Fruit fly (Drosophila melanogaster): ENCODE measurements around the gene Grip.

Grip gene

DNA sequence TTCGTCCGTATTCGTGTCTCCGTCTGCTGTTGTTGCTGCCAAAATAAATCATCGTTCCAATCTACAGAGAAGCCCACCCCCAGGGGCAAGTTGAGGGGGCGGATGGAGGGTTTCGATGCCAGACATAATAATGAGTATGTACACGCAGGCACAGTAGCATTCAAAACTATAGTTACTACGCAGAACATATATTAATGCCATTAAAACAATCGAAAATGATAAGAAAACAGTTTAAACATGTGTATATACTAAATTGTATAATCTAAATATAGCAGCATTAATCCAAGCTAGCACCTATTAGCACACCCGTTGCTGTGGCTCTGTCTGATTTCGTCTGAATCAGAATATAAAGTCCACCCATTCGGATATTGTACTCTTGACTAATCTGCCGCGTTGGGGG is 14.8 kb downstream of the Grip start (continued):
- TF ChIP-seq Doc2 (GFP tag; IDR thresholded peaks at IDR 0.05), result no peak
- TF ChIP-seq MBD-R2 (GFP tag; IDR thresholded peaks at IDR 0.05), result peak; percentile 73; the same call in 1 of the 2 replicates
- TF ChIP-seq Elba2 (GFP tag; optimal IDR thresholded peaks at IDR 0.05), result no peak
- TF ChIP-seq CG1024 (GFP tag; IDR thresholded peaks at IDR 0.05), result peak; percentile 30; the same call in 1 of the 2 replicates
- TF ChIP-seq org-1 (GFP tag; optimal IDR thresholded peaks at IDR 0.05), result peak; percentile 69
- no peak for TF ChIP-seq knrl (GFP tag; IDR thresholded peaks at IDR 0.05; ENCODE audit: partially characterized antibody)
- TF ChIP-seq CG16815 (GFP tag; optimal IDR thresholded peaks at IDR 0.05), result peak; percentile 12
- TF ChIP-seq Awh (GFP tag; IDR thresholded peaks at IDR 0.05), result peak; percentile 61; the same call in 1 of the 2 replicates
- peak; percentile 43 for TF ChIP-seq Nf-YB (GFP tag; optimal IDR thresholded peaks at IDR 0.05)
- TF ChIP-seq CG15514 (GFP tag; optimal IDR thresholded peaks at IDR 0.05), result peak; percentile 70
- peak; percentile 65 to 80 for TF ChIP-seq Pdp1 (GFP tag; optimal IDR thresholded peaks at IDR 0.05)
- peak; percentile 58 for TF ChIP-seq CG6813 (GFP tag; optimal IDR thresholded peaks at IDR 0.05)
- no peak for TF ChIP-seq Spps (tag; optimal IDR thresholded peaks at IDR 0.05)
- no peak for TF ChIP-seq CG6791 (GFP tag; IDR thresholded peaks at IDR 0.05; ENCODE audit: partially characterized antibody)
- TF ChIP-seq Dfd (GFP tag; optimal IDR thresholded peaks at IDR 0.05), result no peak
- TF ChIP-seq CG12942 (GFP tag; optimal IDR thresholded peaks at IDR 0.05), result peak; percentile 41
- peak; percentile 82 for TF ChIP-seq CG14441 (GFP tag; IDR thresholded peaks at IDR 0.05)
- TF ChIP-seq CG9215 (GFP tag; IDR thresholded peaks at IDR 0.05), result peak; percentile 74
- TF ChIP-seq ttk (GFP tag; IDR thresholded peaks at IDR 0.05), result peak; percentile 79
- TF ChIP-seq Oaz (GFP tag; IDR thresholded peaks at IDR 0.05), result peak; percentile 46; the same call in 1 of the 2 replicates
- TF ChIP-seq Optix (GFP tag; IDR thresholded peaks at IDR 0.05), result peak; percentile 50; the same call in 1 of the 3 replicates
- peak; percentile 66 for TF ChIP-seq CG12659 (GFP tag; optimal IDR thresholded peaks at IDR 0.05)
- no peak for TF ChIP-seq CkIIα-i1 (GFP tag; IDR thresholded peaks at IDR 0.05)
- TF ChIP-seq NfI (GFP tag; optimal IDR thresholded peaks at IDR 0.05), result peak; percentile 70
- TF ChIP-seq CG5953 (GFP tag; IDR thresholded peaks at IDR 0.05), result peak; percentile 52; the same call in 1 of the 2 replicates
- peak; percentile 59 for TF ChIP-seq abd-A (tag; optimal IDR thresholded peaks at IDR 0.05)
- TF ChIP-seq CG3847 (GFP tag; IDR thresholded peaks at IDR 0.05), result peak; percentile 79
- peak; percentile 25 for TF ChIP-seq pho (GFP tag; optimal IDR thresholded peaks at IDR 0.05)
- no peak for TF ChIP-seq pfk (GFP tag; optimal IDR thresholded peaks at IDR 0.05)
- TF ChIP-seq sob (GFP tag; IDR thresholded peaks at IDR 0.05), result peak; percentile 82
- peak; percentile 58; the same call in 1 of the 2 replicates for TF ChIP-seq Poxn (GFP tag; IDR thresholded peaks at IDR 0.05)
- TF ChIP-seq CG31388 (GFP tag; optimal IDR thresholded peaks at IDR 0.05), result no peak
- TF ChIP-seq tna (GFP tag; IDR thresholded peaks at IDR 0.05; ENCODE audit: partially characterized antibody), result no peak
- no peak for TF ChIP-seq CG6175 (GFP tag; IDR thresholded peaks at IDR 0.05)
- no peak for TF ChIP-seq CG10462 (GFP tag; optimal IDR thresholded peaks at IDR 0.05)
- TF ChIP-seq corto (GFP tag; optimal IDR thresholded peaks at IDR 0.05), result peak; percentile 66
- TF ChIP-seq CG33557 (GFP tag; optimal IDR thresholded peaks at IDR 0.05), result no peak
- peak; percentile 73 for TF ChIP-seq sisA (GFP tag; IDR thresholded peaks at IDR 0.05)
- no peak for TF ChIP-seq CG13123 (GFP tag; optimal IDR thresholded peaks at IDR 0.05)
- peak; percentile 83 for TF ChIP-seq CG14014 (GFP tag; IDR thresholded peaks at IDR 0.05)
- peak; percentile 84 for TF ChIP-seq CG15269 (tag; optimal IDR thresholded peaks at IDR 0.05)
- TF ChIP-seq CG7839 (tag; optimal IDR thresholded peaks at IDR 0.05), result peak; percentile 84
- TF ChIP-seq CG15696 (tag; optimal IDR thresholded peaks at IDR 0.05), result no peak
- no peak for TF ChIP-seq amos (GFP tag; IDR thresholded peaks at IDR 0.05; ENCODE audit: partially characterized antibody)
- peak; percentile 75 for TF ChIP-seq caup (GFP tag; optimal IDR thresholded peaks at IDR 0.05; ENCODE audit: severe bottlenecking)
- peak; percentile 73 for TF ChIP-seq CG11085 (GFP tag; IDR thresholded peaks at IDR 0.05)
- TF ChIP-seq ro (GFP tag; IDR thresholded peaks at IDR 0.05), result peak; percentile 12; the same call in 1 of the 2 replicates
- no peak for TF ChIP-seq CG10959 (GFP tag; IDR thresholded peaks at IDR 0.05)
- peak; percentile 1 for TF ChIP-seq trem (tag; optimal IDR thresholded peaks at IDR 0.05)
- TF ChIP-seq CG10267 (tag; optimal IDR thresholded peaks at IDR 0.05), result peak; percentile 53
